Worm (Caenorhabditis elegans): ENCODE results near the gene clec-208.

DNA sequence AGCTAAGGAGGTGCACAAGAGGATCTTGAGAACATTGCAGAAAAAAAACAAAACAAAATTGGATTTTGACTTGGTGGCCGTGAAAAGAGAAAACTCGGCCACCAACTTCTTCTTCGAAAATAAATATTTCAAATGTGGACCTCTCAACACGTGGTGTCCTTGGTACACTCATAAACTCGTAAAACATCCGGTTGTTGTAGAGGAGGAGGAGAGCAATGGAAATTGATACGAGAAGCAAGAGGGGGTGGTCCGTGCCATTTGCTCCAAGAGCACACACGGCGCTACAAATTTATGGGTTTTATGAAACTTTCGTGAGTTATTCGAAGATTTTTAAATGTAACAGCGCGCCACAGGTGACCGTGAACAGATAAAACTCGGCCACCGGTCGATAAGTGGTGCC, 15.9 kb upstream of the clec-208 start:
- TF ChIP-seq unc-39 (tag; optimal IDR thresholded peaks at IDR 0.05) (no peak), pha-4 (tag; optimal IDR thresholded peaks at IDR 0.05) (no peak), ztf-11 (tag; optimal IDR thresholded peaks at IDR 0.05) (no peak)
